Fruit fly (Drosophila melanogaster) whole organism, embryonic: ENCODE results near the gene CG10208.

ENCODE experiments used
- Abd-B ChIP-seq: fragments of 200-800 bp; sonication (Bioruptor generic); optimal IDR thresholded peaks from 2 replicates; lab custom pipeline; 2018; ENCODE audit warnings: missing biosample characterization, mild to moderate bottlenecking, missing genetic modification characterization, moderate library complexity
- Blimp-1 ChIP-seq: fragments of 200-800 bp; sonication (Bioruptor generic); optimal IDR thresholded peaks from 3 replicates; lab custom pipeline; 2018; ENCODE audit warnings: missing biosample characterization, missing genetic modification characterization, mild to moderate bottlenecking, moderate library complexity, missing genetic modification reagents
- C15 ChIP-seq: fragments of 200-800 bp; sonication (Bioruptor generic); IDR thresholded peaks from 3 replicates; pipeline ENCODE4 v1.3.6; 2022; ENCODE audit warnings: missing biosample characterization, missing genetic modification characterization
- CG10543 ChIP-seq: fragments of 200-800 bp; sonication (Bioruptor generic); optimal IDR thresholded peaks from 3 replicates; lab custom pipeline; 2017; ENCODE audit warnings: missing biosample characterization, mild to moderate bottlenecking, missing genetic modification characterization, moderate library complexity
- CG11696 ChIP-seq: fragments of 200-800 bp; sonication (Bioruptor generic); IDR thresholded peaks from 2 replicates; pipeline ENCODE4 v1.3.6; 2022; ENCODE audit warnings: missing biosample characterization, missing genetic modification characterization
- CG12219 ChIP-seq: fragments of 200-800 bp; sonication (Bioruptor generic); optimal IDR thresholded peaks from 3 replicates; lab custom pipeline; 2018; ENCODE audit warnings: missing biosample characterization, mild to moderate bottlenecking, missing genetic modification characterization
- CG12236 ChIP-seq: fragments of 200-800 bp; sonication (Bioruptor generic); optimal IDR thresholded peaks from 2 replicates; lab custom pipeline; 2016; ENCODE audit warnings: missing biosample characterization, missing genetic modification characterization
- CG12942 ChIP-seq: fragments of 200-800 bp; sonication (Bioruptor generic); optimal IDR thresholded peaks from 3 replicates; lab custom pipeline; 2016; ENCODE audit warnings: missing biosample characterization, missing genetic modification characterization
- CG14667 ChIP-seq: fragments of 200-800 bp; sonication (Bioruptor generic); IDR thresholded peaks from 2 replicates; pipeline ENCODE4 v1.3.6; 2022; ENCODE audit warnings: missing biosample characterization, missing genetic modification characterization
- CG16779 ChIP-seq: fragments of 200-800 bp; sonication (Bioruptor generic); IDR thresholded peaks from 2 replicates; pipeline ENCODE4 v1.3.6; 2022; ENCODE audit warnings: missing biosample characterization, missing genetic modification characterization
- CG17829 ChIP-seq: fragments of 200-800 bp; optimal IDR thresholded peaks from 2 replicates; lab custom pipeline; 2019; ENCODE audit warnings: missing biosample characterization, mild to moderate bottlenecking, missing genetic modification characterization, moderate library complexity
- CG1832 ChIP-seq: fragments of 200-800 bp; sonication (Bioruptor generic); optimal IDR thresholded peaks from 2 replicates; lab custom pipeline; 2017; ENCODE audit warnings: missing biosample characterization, mild to moderate bottlenecking, missing genetic modification characterization, inconsistent platforms
- CG33557 ChIP-seq: fragments of 200-800 bp; sonication (Bioruptor generic); optimal IDR thresholded peaks from 2 replicates; lab custom pipeline; 2019; ENCODE audit warnings: missing biosample characterization, mild to moderate bottlenecking, missing genetic modification characterization, moderate library complexity
- CG4360 ChIP-seq: fragments of 200-800 bp; sonication (Bioruptor generic); IDR thresholded peaks from 2 replicates; pipeline ENCODE4 v1.3.6; 2022; ENCODE audit warnings: missing biosample characterization, missing genetic modification characterization
- CG6175 ChIP-seq: fragments of 200-800 bp; sonication (Bioruptor generic); IDR thresholded peaks from 3 replicates; pipeline ENCODE4 v1.3.6; 2022; ENCODE audit warnings: missing biosample characterization, missing genetic modification characterization
- CG9437 ChIP-seq: fragments of 200-800 bp; sonication (Bioruptor generic); optimal IDR thresholded peaks from 2 replicates; lab custom pipeline; 2018; ENCODE audit warnings: missing biosample characterization, mild to moderate bottlenecking, missing genetic modification characterization
- CG9727 ChIP-seq: fragments of 200-800 bp; sonication (Bioruptor generic); optimal IDR thresholded peaks from 3 replicates; lab custom pipeline; 2017; ENCODE audit warnings: missing biosample characterization, mild to moderate bottlenecking, missing genetic modification characterization
- CG9797 ChIP-seq: fragments of 200-800 bp; sonication (Bioruptor generic); optimal IDR thresholded peaks from 3 replicates; lab custom pipeline; 2018; ENCODE audit warnings: missing biosample characterization, mild to moderate bottlenecking, missing genetic modification characterization
- CHES-1-like ChIP-seq: fragments of 200-800 bp; sonication (Bioruptor generic); optimal IDR thresholded peaks from 2 replicates; lab custom pipeline; 2016; ENCODE audit warnings: missing biosample characterization, missing genetic modification characterization
- Chrac-16 ChIP-seq: fragments of 200-800 bp; sonication (Bioruptor generic); optimal IDR thresholded peaks from 3 replicates; lab custom pipeline; 2016; ENCODE audit warnings: missing biosample characterization, missing genetic modification characterization
- ERR ChIP-seq: fragments of 200-800 bp; sonication (Bioruptor generic); optimal IDR thresholded peaks from 2 replicates; lab custom pipeline; 2016; ENCODE audit warnings: missing biosample characterization, missing genetic modification characterization
- HLH3B ChIP-seq: fragments of 200-800 bp; sonication (Bioruptor generic); IDR thresholded peaks from 2 replicates; pipeline ENCODE4 v1.3.6; 2022; ENCODE audit warnings: missing biosample characterization, missing genetic modification characterization
- Hr39 ChIP-seq: fragments of >200 bp; optimal IDR thresholded peaks from 2 replicates; lab custom pipeline; 2017
- Lpt ChIP-seq: fragments of >200 bp; optimal IDR thresholded peaks from 2 replicates; lab custom pipeline; 2018; ENCODE audit warnings: missing biosample characterization, missing genetic modification characterization
- NK7.1 ChIP-seq: fragments of 200-800 bp; sonication (Bioruptor generic); optimal IDR thresholded peaks from 3 replicates; lab custom pipeline; 2016; ENCODE audit warnings: missing biosample characterization, missing genetic modification characterization
- PHDP ChIP-seq: fragments of 200-800 bp; sonication (Bioruptor generic); optimal IDR thresholded peaks from 3 replicates; lab custom pipeline; 2018; ENCODE audit warnings: missing biosample characterization, mild to moderate bottlenecking, missing genetic modification characterization, moderate library complexity
- Trl ChIP-seq, 3 experiments: fragments of >200 bp in 2 of 3; fragments of 200-800 bp in 1 of 3; sonication (Bioruptor generic) in 1 of 3; optimal IDR thresholded peaks; 2 replicates in 1 of 3; 3 replicates in 2 of 3; lab custom pipeline; 2016 to 2017; ENCODE audit warnings: missing biosample characterization in 1 of 3, missing genetic modification characterization in 1 of 3
- abd-A ChIP-seq: fragments of 200-800 bp; sonication (Bioruptor generic); optimal IDR thresholded peaks from 3 replicates; lab custom pipeline; 2019; ENCODE audit warnings: missing biosample characterization, mild to moderate bottlenecking, missing genetic modification characterization, moderate library complexity
- aop ChIP-seq: fragments of 200-800 bp; sonication (Bioruptor generic); IDR thresholded peaks from 2 replicates; pipeline ENCODE4 v1.3.6; 2022; ENCODE audit warnings: missing biosample characterization, missing genetic modification characterization
- ap ChIP-seq: fragments of 200-800 bp; sonication (Bioruptor generic); IDR thresholded peaks from 2 replicates; pipeline ENCODE4 v1.3.6; 2022; ENCODE audit warnings: missing biosample characterization, missing genetic modification characterization
- ara ChIP-seq: fragments of 200-800 bp; sonication (Bioruptor generic); IDR thresholded peaks from 2 replicates; pipeline ENCODE4 v1.3.6; 2022; ENCODE audit warnings: missing biosample characterization, missing genetic modification characterization
- bcd ChIP-seq: fragments of 200-800 bp; sonication (Bioruptor generic); optimal IDR thresholded peaks from 2 replicates; lab custom pipeline; 2017; ENCODE audit warnings: missing biosample characterization, mild to moderate bottlenecking, missing genetic modification characterization
- chm ChIP-seq: fragments of 200-800 bp; sonication (Bioruptor generic); IDR thresholded peaks from 2 replicates; pipeline ENCODE4 v1.3.6; 2022; ENCODE audit warnings: missing biosample characterization, missing genetic modification characterization
- danr ChIP-seq: fragments of 200-800 bp; sonication (Bioruptor generic); IDR thresholded peaks from 2 replicates; pipeline ENCODE4 v1.3.6; 2022; ENCODE audit warnings: missing biosample characterization, missing genetic modification characterization
- dimm ChIP-seq: fragments of 200-800 bp; sonication (Bioruptor generic); IDR thresholded peaks from 2 replicates; pipeline ENCODE4 v1.3.6; 2022; ENCODE audit warnings: missing biosample characterization, missing genetic modification characterization
- ewg ChIP-seq: fragments of 200-800 bp; sonication (Bioruptor generic); optimal IDR thresholded peaks from 3 replicates; lab custom pipeline; 2017; ENCODE audit warnings: mild to moderate bottlenecking, missing biosample characterization, missing genetic modification reagents, missing genetic modification characterization
- exex ChIP-seq: fragments of 200-800 bp; sonication (Bioruptor generic); optimal IDR thresholded peaks from 4 replicates; lab custom pipeline; 2018; ENCODE audit warnings: missing biosample characterization, mild to moderate bottlenecking, missing genetic modification characterization, moderate library complexity
- fru ChIP-seq: fragments of >200 bp; optimal IDR thresholded peaks from 2 replicates; lab custom pipeline; 2017
- gce ChIP-seq: fragments of 200-800 bp; sonication (Bioruptor generic); IDR thresholded peaks from 3 replicates; pipeline ENCODE4 v1.3.6; 2022; ENCODE audit warnings: missing biosample characterization, missing genetic modification characterization
- ken ChIP-seq: fragments of 200-800 bp; sonication (Bioruptor generic); IDR thresholded peaks from 3 replicates; pipeline ENCODE4 v1.3.6; 2022; ENCODE audit warnings: missing biosample characterization, missing genetic modification characterization
- oc ChIP-seq: fragments of 200-800 bp; sonication (Bioruptor generic); optimal IDR thresholded peaks from 2 replicates; lab custom pipeline; 2018; ENCODE audit warnings: missing biosample characterization, mild to moderate bottlenecking, missing genetic modification characterization, moderate library complexity
- onecut ChIP-seq: fragments of 200-800 bp; sonication (Bioruptor generic); IDR thresholded peaks from 2 replicates; pipeline ENCODE4 v1.3.6; 2022; ENCODE audit warnings: missing biosample characterization, missing genetic modification characterization
- pho ChIP-seq: fragments of 200-800 bp; sonication (Bioruptor generic); optimal IDR thresholded peaks from 2 replicates; lab custom pipeline; 2016; ENCODE audit warnings: missing biosample characterization, missing genetic modification characterization
- pum ChIP-seq: fragments of 200-800 bp; sonication (Bioruptor generic); optimal IDR thresholded peaks from 2 replicates; lab custom pipeline; 2016; ENCODE audit warnings: missing biosample characterization, missing genetic modification characterization
- scrt ChIP-seq: fragments of 200-800 bp; sonication (Bioruptor generic); optimal IDR thresholded peaks from 2 replicates; lab custom pipeline; 2018; ENCODE audit warnings: missing biosample characterization, mild to moderate bottlenecking, missing genetic modification characterization, moderate library complexity
- sisA ChIP-seq: fragments of 200-800 bp; sonication (Bioruptor generic); IDR thresholded peaks from 2 replicates; pipeline ENCODE4 v1.3.6; 2022; ENCODE audit warnings: missing biosample characterization, missing genetic modification characterization
- slbo ChIP-seq: fragments of 200-800 bp; sonication (Bioruptor generic); IDR thresholded peaks from 2 replicates; pipeline ENCODE4 v1.3.6; 2022; ENCODE audit warnings: missing biosample characterization, missing genetic modification characterization
- sqz ChIP-seq: fragments of 200-800 bp; sonication (Bioruptor generic); optimal IDR thresholded peaks from 3 replicates; lab custom pipeline; 2018; ENCODE audit warnings: missing biosample characterization, mild to moderate bottlenecking, missing genetic modification characterization
- unc-4 ChIP-seq: fragments of 200-800 bp; sonication (Bioruptor generic); IDR thresholded peaks from 2 replicates; pipeline ENCODE4 v1.3.6; 2022; ENCODE audit warnings: missing biosample characterization, missing genetic modification characterization; ENCODE audit not compliant: partially characterized antibody
- usp ChIP-seq: fragments of >200 bp; optimal IDR thresholded peaks from 2 replicates; lab custom pipeline; 2017; ENCODE audit warnings: missing biosample characterization, missing genetic modification characterization
- vnd ChIP-seq: fragments of 200-800 bp; sonication (Bioruptor generic); IDR thresholded peaks from 3 replicates; pipeline ENCODE4 v1.3.6; 2022; ENCODE audit warnings: missing biosample characterization, missing genetic modification characterization; ENCODE audit not compliant: partially characterized antibody
- wdn ChIP-seq: fragments of 200-800 bp; sonication (Bioruptor generic); IDR thresholded peaks from 2 replicates; pipeline ENCODE4 v1.3.6; 2022; ENCODE audit warnings: missing biosample characterization, missing genetic modification characterization

Gene CG10208

DNA sequence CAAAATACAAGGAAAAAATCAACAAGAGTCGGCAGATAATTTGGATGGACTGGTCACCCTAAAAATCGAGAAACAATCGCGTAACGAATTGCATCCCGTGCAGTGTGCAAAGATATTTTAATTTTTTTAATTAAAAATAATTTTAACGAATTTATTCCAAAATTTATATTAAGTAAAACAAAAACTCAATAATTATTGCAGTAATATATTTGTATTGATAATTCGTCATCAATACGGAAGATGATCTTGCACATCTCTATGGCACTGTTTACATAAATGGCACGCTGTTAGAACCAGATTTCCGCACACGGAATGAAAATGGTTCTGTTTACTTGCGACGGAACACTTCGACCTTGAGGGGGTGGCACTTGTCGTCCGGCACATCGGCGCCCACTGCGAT, 1.1 kb downstream of the CG10208 start, which contains the start of gene tst (continued):
- TF ChIP-seq CG33557 (GFP tag; lab: Kevin White, UChicago) (peak; percentile 73), CG9437 (GFP tag; lab: Kevin White, UChicago) (peak; percentile 81), dimm (GFP tag; lab: Robert Waterston, UW) (peak; percentile 90), CG6175 (GFP tag; lab: Robert Waterston, UW) (peak; percentile 88), CG1832 (GFP tag; lab: Kevin White, UChicago) (no peak), aop (GFP tag; lab: Robert Waterston, UW) (peak; percentile 56), Hr39 (lab: Kevin White, UChicago) (no peak), abd-A (no peak), NK7.1 (GFP tag; lab: Kevin White, UChicago) (no peak), exex (tag; lab: Kevin White, UChicago) (peak; percentile 63), ewg (peak; percentile 77), CHES-1-like (peak; percentile 1), pho (GFP tag; lab: Kevin White, UChicago) (peak; percentile 19), CG12219 (GFP tag; lab: Kevin White, UChicago) (peak; percentile 40), usp (GFP tag; lab: Kevin White, UChicago) (no peak), CG11696 (peak; percentile 83), Trl (optimal IDR thresholded peaks at IDR 0.05; lab: Kevin White, UChicago) (no peak), Trl (GFP tag; optimal IDR thresholded peaks at IDR 0.05; lab: Kevin White, UChicago) (peak; percentile 35), Blimp-1 (GFP tag; lab: Kevin White, UChicago) (peak; percentile 91), CG10543 (GFP tag; lab: Kevin White, UChicago) (peak; percentile 53), unc-4 (0 out of 2 replicates have a peak, but pooled peaks have one; percentile 40), C15 (GFP tag; lab: Robert Waterston, UW) (peak; percentile 87; the same call in 2 of the 3 replicates), sisA (peak; percentile 97), PHDP (tag; lab: Kevin White, UChicago) (peak; percentile 92), Chrac-16 (GFP tag; lab: Kevin White, UChicago) (peak; percentile 87), slbo (peak; percentile 99), Lpt (GFP tag; lab: Kevin White, UChicago) (no peak), CG14667 (peak; percentile 98), CG12942 (peak; percentile 92), gce (peak; percentile 92), danr (GFP tag; lab: Robert Waterston, UW) (peak; percentile 92), ken (GFP tag; lab: Robert Waterston, UW) (peak; percentile 95), ara (GFP tag; lab: Robert Waterston, UW) (peak; percentile 95), CG16779 (peak; percentile 84), fru (no peak), ap (GFP tag; lab: Robert Waterston, UW) (peak; percentile 92), CG12236 (GFP tag; lab: Kevin White, UChicago) (no peak), HLH3B (GFP tag; lab: Robert Waterston, UW) (peak; percentile 97), Abd-B (GFP tag; lab: Kevin White, UChicago) (peak; percentile 95), chm (GFP tag; lab: Robert Waterston, UW) (peak; percentile 74), pum (GFP tag; lab: Kevin White, UChicago) (peak; percentile 53), CG9797 (GFP tag; lab: Kevin White, UChicago) (peak; percentile 46), CG4360 (GFP tag; lab: Robert Waterston, UW) (peak; percentile 73), CG9727 (peak; percentile 94), wdn (GFP tag; lab: Robert Waterston, UW) (peak; percentile 95), bcd (GFP tag; lab: Kevin White, UChicago) (peak; percentile 88), ERR (GFP tag; lab: Kevin White, UChicago) (no peak), sqz (GFP tag; lab: Kevin White, UChicago) (no peak), onecut (GFP tag; lab: Robert Waterston, UW) (peak; percentile 74), CG17829 (tag; lab: Kevin White, UChicago) (peak; percentile 96), oc (tag; lab: Kevin White, UChicago) (peak; percentile 89), vnd (GFP tag; lab: Robert Waterston, UW) (no peak), scrt (peak; percentile 77)
